Worm (Caenorhabditis elegans): Measurements from ENCODE around the gene F10E9.1.
"Not testable (repeated sequence)": the region's sequence is repeated elsewhere in the genome, so short reads cannot be mapped to it uniquely, and the experiment has no call there.

DNA sequence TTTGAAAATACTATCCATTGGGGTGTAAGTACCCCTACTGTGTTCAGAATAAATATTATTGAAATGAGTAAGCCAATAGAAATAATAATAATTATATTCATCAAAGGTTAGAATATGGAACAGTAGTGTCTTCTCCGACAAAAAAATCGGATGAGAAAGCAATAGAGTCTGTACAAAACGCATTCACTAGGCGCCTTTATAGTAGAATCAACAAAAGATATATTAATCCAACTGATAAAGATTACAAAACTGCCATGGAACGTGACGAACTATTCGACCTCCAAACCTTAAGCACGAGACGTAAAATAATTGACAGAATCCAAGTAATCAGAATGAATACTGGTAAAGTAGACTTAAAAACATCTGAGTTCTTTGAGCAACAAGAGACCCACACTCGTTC is 24.9 kb downstream of the F10E9.1 start, which contains the start of gene clc-29:
- not testable (repeated sequence) for TF ChIP-seq unc-62 (GFP tag; optimal IDR thresholded peaks at IDR 0.05); nhr-76 (tag; optimal IDR thresholded peaks at IDR 0.05); elt-1 (tag; optimal IDR thresholded peaks at IDR 0.05; ENCODE audit: borderline replicate concordance, insufficient read depth); nhr-237 (tag; optimal IDR thresholded peaks at IDR 0.05)
